Worm (Caenorhabditis elegans) whole organism, L4 larva: ENCODE results near the gene sql-1.

ENCODE experiments used
- F37D6.2 ChIP-seq: sonication (generic microtip); optimal IDR thresholded peaks from 2 replicates; lab custom pipeline; 2016; ENCODE audit warnings: mild to moderate bottlenecking, missing genetic modification characterization, missing compliant biosample characterization
- T26A8.4 ChIP-seq: fragments of 200-800 bp; sonication (Bioruptor generic); IDR thresholded peaks from 2 replicates; pipeline ENCODE4 v1.3.6; 2022; ENCODE audit warnings: missing genetic modification characterization, missing compliant biosample characterization
- ZK546.5 ChIP-seq, 2 experiments: sonication (generic microtip); optimal IDR thresholded peaks; 2 replicates each; lab custom pipeline; 2017; ENCODE audit warnings: missing biosample characterization in 2 of 2, missing genetic modification characterization in 2 of 2
- aha-1 ChIP-seq: fragments of 150-350 bp; peaks from one replicate; lab custom pipeline; 2014; ENCODE audit warnings: missing biosample characterization, missing genetic modification characterization
- ceh-20 ChIP-seq: fragments of 200-800 bp; sonication (Bioruptor generic); IDR thresholded peaks from 2 replicates; pipeline ENCODE4 v1.3.6; 2022; ENCODE audit warnings: missing genetic modification reagents, missing genetic modification characterization, missing compliant biosample characterization
- ceh-32 ChIP-seq: sonication (generic microtip); optimal IDR thresholded peaks from 2 replicates; lab custom pipeline; 2016; ENCODE audit warnings: mild to moderate bottlenecking, missing genetic modification characterization, missing compliant biosample characterization; ENCODE audit not compliant: poor library complexity
- ceh-44 ChIP-seq: fragments of 200-800 bp; sonication (Bioruptor generic); IDR thresholded peaks from 2 replicates; pipeline ENCODE4 v1.3.6; 2022; ENCODE audit warnings: missing genetic modification reagents, missing genetic modification characterization, missing compliant biosample characterization
- ceh-62 ChIP-seq: sonication (generic microtip); optimal IDR thresholded peaks from 2 replicates; lab custom pipeline; 2017; ENCODE audit warnings: missing biosample characterization, missing genetic modification characterization
- ces-1 ChIP-seq: fragments of 150-350 bp; sonication (generic microtip); optimal IDR thresholded peaks from 4 replicates; lab custom pipeline; 2014; ENCODE audit warnings: missing biosample characterization, missing genetic modification reagents, missing genetic modification characterization
- cey-2 ChIP-seq: sonication (generic microtip); optimal IDR thresholded peaks from 3 replicates; lab custom pipeline; 2017; ENCODE audit warnings: missing genetic modification characterization, mild to moderate bottlenecking, missing compliant biosample characterization, antibody characterized with exemption, borderline replicate concordance; ENCODE audit not compliant: insufficient read depth
- daf-16 ChIP-seq, 3 experiments: sonication (generic microtip); optimal IDR thresholded peaks; 2 replicates each; lab custom pipeline; 2016 to 2017; ENCODE audit warnings: missing genetic modification characterization in 3 of 3, missing genetic modification reagents in 3 of 3, mild to moderate bottlenecking in 2 of 3, missing compliant biosample characterization in 2 of 3, missing biosample characterization in 1 of 3, moderate library complexity in 1 of 3
- dmd-6 ChIP-seq: fragments of 200-800 bp; sonication (Bioruptor generic); IDR thresholded peaks from 2 replicates; pipeline ENCODE4 v1.3.6; 2022; ENCODE audit warnings: missing genetic modification reagents, missing genetic modification characterization, missing compliant biosample characterization
- dpl-1 ChIP-seq: fragments of 150-350 bp; optimal IDR thresholded peaks from 2 replicates; lab custom pipeline; 2014; ENCODE audit warnings: missing biosample characterization, missing genetic modification reagents, missing genetic modification characterization
- duxl-1 ChIP-seq: sonication (generic microtip); optimal IDR thresholded peaks from 2 replicates; lab custom pipeline; 2016; ENCODE audit warnings: mild to moderate bottlenecking, missing genetic modification characterization, moderate library complexity, missing compliant biosample characterization; ENCODE audit not compliant: poor library complexity
- dve-1 ChIP-seq: sonication (generic microtip); optimal IDR thresholded peaks from 2 replicates; lab custom pipeline; 2017; ENCODE audit warnings: antibody characterized with exemption, mild to moderate bottlenecking, missing genetic modification characterization, missing compliant biosample characterization; ENCODE audit not compliant: insufficient read depth
- hif-1 ChIP-seq, 2 experiments: sonication (generic microtip); optimal IDR thresholded peaks; 2 replicates each; lab custom pipeline; 2016 to 2017; ENCODE audit warnings: missing compliant biosample characterization in 2 of 2, missing genetic modification characterization in 2 of 2, missing genetic modification reagents in 2 of 2, missing genotype in 2 of 2, mild to moderate bottlenecking in 1 of 2
- hlh-11 ChIP-seq: fragments of 200-800 bp; sonication (Bioruptor generic); optimal IDR thresholded peaks from 2 replicates; lab custom pipeline; 2018; ENCODE audit warnings: mild to moderate bottlenecking, missing genetic modification characterization, missing compliant biosample characterization
- hlh-30 ChIP-seq: sonication (generic microtip); optimal IDR thresholded peaks from 2 replicates; lab custom pipeline; 2017; ENCODE audit warnings: antibody characterized with exemption, mild to moderate bottlenecking, missing genetic modification characterization, missing compliant biosample characterization; ENCODE audit not compliant: insufficient read depth
- hmg-1.1 ChIP-seq: fragments of 200-800 bp; sonication (Bioruptor generic); IDR thresholded peaks from 2 replicates; pipeline ENCODE4 v1.3.6; 2022; ENCODE audit warnings: missing genetic modification reagents, missing genetic modification characterization, missing compliant biosample characterization
- lim-7 ChIP-seq: fragments of 200-800 bp; sonication (Bioruptor generic); IDR thresholded peaks from 2 replicates; pipeline ENCODE4 v1.3.6; 2022; ENCODE audit warnings: missing genetic modification characterization, missing compliant biosample characterization
- lin-1 ChIP-seq: fragments of 200-800 bp; sonication (Bioruptor generic); IDR thresholded peaks from 2 replicates; pipeline ENCODE4 v1.3.6; 2022; ENCODE audit warnings: missing genetic modification reagents, missing genetic modification characterization, missing compliant biosample characterization
- lin-15B ChIP-seq: fragments of 150-350 bp; sonication (generic microtip); optimal IDR thresholded peaks from 3 replicates; lab custom pipeline; 2014; ENCODE audit warnings: missing biosample characterization, missing genetic modification characterization
- lin-38 ChIP-seq: fragments of 200-800 bp; sonication (Bioruptor generic); IDR thresholded peaks from 2 replicates; pipeline ENCODE4 v1.3.6; 2022; ENCODE audit warnings: missing genetic modification reagents, missing genetic modification characterization, missing compliant biosample characterization
- lsy-2 ChIP-seq, 2 experiments: fragments of 150-350 bp in 1 of 2; sonication (generic microtip) in 1 of 2; optimal IDR thresholded peaks; 2 replicates each; lab custom pipeline; 2014 to 2017; ENCODE audit warnings: missing biosample characterization in 2 of 2, missing genetic modification characterization in 2 of 2
- madf-9 ChIP-seq: fragments of 200-800 bp; sonication (Bioruptor generic); conservative IDR thresholded peaks from 2 replicates; pipeline ENCODE4 v1.3.6; 2022; ENCODE audit warnings: missing genetic modification reagents, missing genetic modification characterization, missing compliant biosample characterization
- mdl-1 ChIP-seq, 2 experiments: fragments of 150-350 bp in 1 of 2; sonication (generic microtip) in 1 of 2; optimal IDR thresholded peaks; 2 replicates each; lab custom pipeline; 2014 to 2017; ENCODE audit warnings: missing biosample characterization in 2 of 2, missing genetic modification characterization in 2 of 2
- mdt-29 ChIP-seq: fragments of 200-800 bp; sonication (Bioruptor generic); IDR thresholded peaks from 2 replicates; pipeline ENCODE4 v1.3.6; 2022; ENCODE audit warnings: missing genetic modification reagents, missing genetic modification characterization, missing compliant biosample characterization
- mep-1 ChIP-seq: fragments of 150-350 bp; sonication (generic microtip); optimal IDR thresholded peaks from 3 replicates; lab custom pipeline; 2014; ENCODE audit warnings: missing biosample characterization, missing genetic modification characterization
- mes-2 ChIP-seq: sonication (generic microtip); optimal IDR thresholded peaks from 2 replicates; lab custom pipeline; 2016; ENCODE audit warnings: missing genotype, mild to moderate bottlenecking, missing genetic modification characterization, missing compliant biosample characterization; ENCODE audit not compliant: poor library complexity, severe bottlenecking
- mxl-3 ChIP-seq: fragments of 200-800 bp; sonication (Bioruptor generic); optimal IDR thresholded peaks from 2 replicates; lab custom pipeline; 2018; ENCODE audit warnings: mild to moderate bottlenecking, missing genetic modification characterization, missing compliant biosample characterization
- nhr-11 ChIP-seq: fragments of 150-350 bp; optimal IDR thresholded peaks from 2 replicates; lab custom pipeline; 2014; ENCODE audit warnings: missing biosample characterization, missing genetic modification characterization
- nhr-25 ChIP-seq: sonication (generic microtip); optimal IDR thresholded peaks from 2 replicates; lab custom pipeline; 2017; ENCODE audit warnings: missing genetic modification characterization, mild to moderate bottlenecking, missing compliant biosample characterization, antibody characterized with exemption, moderate library complexity, borderline replicate concordance; ENCODE audit not compliant: insufficient read depth
- nhr-28 ChIP-seq: fragments of 150-350 bp; optimal IDR thresholded peaks from 2 replicates; lab custom pipeline; 2014; ENCODE audit warnings: missing biosample characterization, missing genetic modification characterization
- nhr-41 ChIP-seq: fragments of 200-800 bp; sonication (Bioruptor generic); IDR thresholded peaks from 2 replicates; pipeline ENCODE4 v1.3.6; 2022; ENCODE audit warnings: missing genetic modification reagents, missing genetic modification characterization, missing compliant biosample characterization
- nhr-42 ChIP-seq: fragments of 200-800 bp; sonication (Bioruptor generic); IDR thresholded peaks from 2 replicates; pipeline ENCODE4 v1.3.6; 2022; ENCODE audit warnings: missing genetic modification characterization, missing compliant biosample characterization
- nhr-48 ChIP-seq: sonication (generic microtip); optimal IDR thresholded peaks from 2 replicates; lab custom pipeline; 2016; ENCODE audit warnings: mild to moderate bottlenecking, missing genetic modification characterization, missing compliant biosample characterization
- nhr-77 ChIP-seq: fragments of 150-350 bp; optimal IDR thresholded peaks from 2 replicates; lab custom pipeline; 2014; ENCODE audit warnings: missing biosample characterization, missing genetic modification characterization
- pha-4 ChIP-seq, 2 experiments: fragments of 150-350 bp in 1 of 2; fragments of 200-800 bp in 1 of 2; sonication (Bioruptor generic) in 1 of 2; IDR thresholded peaks in 1 of 2; optimal IDR thresholded peaks in 1 of 2; 2 replicates each; pipeline versions ENCODE4 v1.3.6 to Lab custom; 2014 to 2022; ENCODE audit warnings: missing genetic modification characterization in 2 of 2, missing genetic modification reagents in 2 of 2, missing biosample characterization in 1 of 2, missing compliant biosample characterization in 1 of 2
- php-3 ChIP-seq: fragments of 200-800 bp; sonication (Bioruptor generic); IDR thresholded peaks from 2 replicates; pipeline ENCODE4 v1.3.6; 2022; ENCODE audit warnings: missing genetic modification reagents, missing genetic modification characterization, missing compliant biosample characterization
- snpc-1.2 ChIP-seq: fragments of 200-800 bp; sonication (Bioruptor generic); IDR thresholded peaks from 2 replicates; pipeline ENCODE4 v1.3.6; 2022; ENCODE audit warnings: missing genetic modification reagents, missing genetic modification characterization, missing compliant biosample characterization
- unc-62 ChIP-seq, 3 experiments: fragments of 150-350 bp in 1 of 3; sonication (generic microtip); optimal IDR thresholded peaks in 2 of 3; peaks in 1 of 3; 1 replicate in 1 of 3; 2 replicates in 2 of 3; lab custom pipeline; 2014 to 2017; ENCODE audit warnings: missing biosample characterization in 3 of 3, missing genetic modification characterization in 3 of 3, missing genetic modification reagents in 3 of 3, missing genotype in 1 of 3
- zip-2 ChIP-seq: fragments of 150-350 bp; optimal IDR thresholded peaks from 2 replicates; lab custom pipeline; 2014; ENCODE audit warnings: missing biosample characterization, missing genetic modification characterization
- ztf-7 ChIP-seq: fragments of 150-350 bp; optimal IDR thresholded peaks from 2 replicates; lab custom pipeline; 2014; ENCODE audit warnings: missing biosample characterization, missing genetic modification characterization

Gene sql-1

ce11 chrIII:12549657-12550056, 50.3 kb downstream of the sql-1 start (continued):
- TF ChIP-seq mes-2 (tag; lab: Kevin White, UChicago) = peak; percentile 40
- TF ChIP-seq nhr-41 (GFP tag; lab: Robert Waterston, UW) = 0 out of 2 replicates have a peak, but pooled peaks have one; percentile 6
- peak; percentile 46 for TF ChIP-seq cey-2 (tag; lab: Kevin White, UChicago)
- TF ChIP-seq mdl-1 (tag; optimal IDR thresholded peaks at IDR 0.05; lab: Kevin White, UChicago) = peak; percentile 53 to 82
- no peak for TF ChIP-seq ceh-32
- TF ChIP-seq dve-1 = peak; percentile 95
- TF ChIP-seq nhr-28 = peak; percentile 98
- TF ChIP-seq hlh-11 (tag; lab: Kevin White, UChicago) = peak; percentile 96
- TF ChIP-seq zip-2 (tag; lab: Kevin White, UChicago) = peak; percentile 50
- TF ChIP-seq nhr-42 = no peak
- no peak for TF ChIP-seq lin-15B (tag; lab: Kevin White, UChicago)
- peak; percentile 67; the same call in 1 of the 2 replicates for TF ChIP-seq pha-4 (GFP tag; IDR thresholded peaks at IDR 0.05; lab: Robert Waterston, UW)
- no peak for TF ChIP-seq pha-4 (tag; optimal IDR thresholded peaks at IDR 0.05; lab: Kevin White, UChicago)
- TF ChIP-seq php-3 (GFP tag; lab: Robert Waterston, UW) = 0 out of 2 replicates have a peak, but pooled peaks have one; percentile 21
- TF ChIP-seq aha-1 = peak; percentile 8
- peak; percentile 93 for TF ChIP-seq mxl-3 (GFP tag; lab: Kevin White, UChicago)
- peak in 1 of 2 experiments; percentile 99 for TF ChIP-seq unc-62 (GFP tag; optimal IDR thresholded peaks at IDR 0.05 in 1 of 2; lab: Kevin White, UChicago)
- TF ChIP-seq unc-62 (tag; optimal IDR thresholded peaks at IDR 0.05; lab: Kevin White, UChicago) = no peak

- no peak for TF ChIP-seq ZK546.5 (tag; optimal IDR thresholded peaks at IDR 0.05; lab: Kevin White, UChicago)
- TF ChIP-seq aha-1 = peak; percentile 90
- TF ChIP-seq hlh-11 (tag; lab: Kevin White, UChicago) = peak; percentile 31
- no peak for TF ChIP-seq snpc-1.2 (GFP tag; lab: Robert Waterston, UW)
- no peak for TF ChIP-seq nhr-25 (tag; lab: Kevin White, UChicago)
- TF ChIP-seq nhr-77 = no peak
- no peak for TF ChIP-seq duxl-1 (tag; lab: Kevin White, UChicago)
- TF ChIP-seq nhr-28 = peak; percentile 11
- no peak for TF ChIP-seq lim-7 (GFP tag; lab: Robert Waterston, UW)
- TF ChIP-seq hlh-30 (tag; lab: Kevin White, UChicago) = peak; percentile 54
- TF ChIP-seq dve-1 = peak; percentile 10
- TF ChIP-seq ztf-7 = no peak
These were observed 51.9 kb downstream of the sql-1 start for ce11 chrIII:12551253-12551652.

- TF ChIP-seq mdt-29 = no peak
- TF ChIP-seq ces-1 = peak; percentile 17
- TF ChIP-seq hmg-1.1 (GFP tag; lab: Robert Waterston, UW) = peak; percentile 61
- TF ChIP-seq mes-2 (tag; lab: Kevin White, UChicago) = peak; percentile 21
- no peak for TF ChIP-seq madf-9 (GFP tag; lab: Robert Waterston, UW)
- peak in 1 of 2 experiments; percentile 86 for TF ChIP-seq hif-1 (tag; optimal IDR thresholded peaks at IDR 0.05; lab: Kevin White, UChicago)
- TF ChIP-seq hlh-30 (tag; lab: Kevin White, UChicago) = peak; percentile 84
- TF ChIP-seq lin-1 (GFP tag; lab: Robert Waterston, UW) = 0 out of 2 replicates have a peak, but pooled peaks have one; percentile 19
- peak; percentile 62 for TF ChIP-seq dmd-6
- peak in 1 of 2 experiments; percentile 66 for TF ChIP-seq lsy-2 (tag; optimal IDR thresholded peaks at IDR 0.05; lab: Kevin White, UChicago)
- TF ChIP-seq mep-1 = peak; percentile 59
- TF ChIP-seq ceh-44 (GFP tag; lab: Robert Waterston, UW) = no peak
- TF ChIP-seq nhr-48 (tag; lab: Kevin White, UChicago) = peak; percentile 71
- peak; percentile 88 for TF ChIP-seq ceh-20 (GFP tag; lab: Robert Waterston, UW)
- 0 out of 2 replicates have a peak, but pooled peaks have one; percentile 36 for TF ChIP-seq T26A8.4 (GFP tag; lab: Robert Waterston, UW)
- peak in 1 of 2 experiments; percentile 94 for TF ChIP-seq unc-62 (GFP tag; optimal IDR thresholded peaks at IDR 0.05 in 1 of 2; lab: Kevin White, UChicago)
- TF ChIP-seq unc-62 (tag; optimal IDR thresholded peaks at IDR 0.05; lab: Kevin White, UChicago) = no peak
- peak; percentile 65 for TF ChIP-seq nhr-11 (tag; lab: Kevin White, UChicago)
- TF ChIP-seq ceh-62 (tag; lab: Kevin White, UChicago) = no peak
- TF ChIP-seq hlh-11 (tag; lab: Kevin White, UChicago) = peak; percentile 80
- TF ChIP-seq F37D6.2 (tag; lab: Kevin White, UChicago) = peak; percentile 36
- 0 out of 2 replicates have a peak, but pooled peaks have one; percentile 18 for TF ChIP-seq lin-38
- peak; percentile 12 to 83 for TF ChIP-seq mdl-1 (tag; optimal IDR thresholded peaks at IDR 0.05; lab: Kevin White, UChicago)
- TF ChIP-seq daf-16 (GFP tag; optimal IDR thresholded peaks at IDR 0.05; lab: Kevin White, UChicago) = peak in 1 of 2 experiments; percentile 91
- TF ChIP-seq daf-16 (tag; optimal IDR thresholded peaks at IDR 0.05; lab: Kevin White, UChicago) = no peak
- TF ChIP-seq dpl-1 (GFP tag; lab: Kevin White, UChicago) = peak; percentile 5
- TF ChIP-seq aha-1 = no peak
These were observed 56.7 kb downstream of the sql-1 start for ce11 chrIII:12556104-12556503.
